ENCODE assay signal across 1 fruit fly cellular context in the genomic region with DNA sequence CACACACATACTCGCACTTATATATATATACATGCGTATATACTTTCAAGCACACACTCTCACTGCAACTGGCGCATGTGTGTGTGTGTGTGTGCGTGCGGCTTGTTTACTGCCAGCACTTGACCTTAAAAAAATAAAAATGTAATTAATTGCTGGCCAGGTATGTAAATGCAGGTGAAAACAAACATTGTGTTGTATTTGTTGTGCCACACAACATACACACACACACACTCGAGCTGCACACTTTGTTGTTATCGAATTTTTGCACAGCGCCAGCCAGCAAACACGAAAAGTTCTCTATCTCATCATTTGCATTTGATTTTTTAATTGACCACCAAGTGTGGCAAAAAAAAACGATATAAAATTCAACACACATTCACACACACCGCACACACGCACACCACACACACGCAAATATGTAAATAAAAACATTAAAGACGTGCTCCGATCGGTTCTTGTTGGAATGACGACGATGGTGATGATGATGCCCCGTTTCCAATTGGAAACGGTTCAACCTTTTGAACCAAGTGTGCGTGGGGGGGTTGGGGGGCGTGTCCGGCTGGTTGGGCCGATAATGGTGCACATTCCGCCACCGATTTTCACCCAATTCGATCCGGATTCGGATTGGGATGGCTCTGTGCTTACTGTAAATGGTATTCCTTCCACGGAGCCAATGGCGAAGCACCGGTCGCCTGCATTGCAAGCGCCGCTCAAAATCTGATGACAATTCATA.
TF ChIP-seq lines count a peak whose summit lies in the region.

No protein-coding gene starts in this region.

TF ChIP-seq in whole organism, embryonic, 481 proteins besides CTCF, POLR2A, EP300 and RAD21 (continued from another document):
- no peak for TF ChIP-seq vfl (GFP tag; optimal IDR thresholded peaks at IDR 0.05; lab: Kevin White, UChicago)
- peak; percentile 19 for TF ChIP-seq nerfin-1 (tag; optimal IDR thresholded peaks at IDR 0.05; lab: Kevin White, UChicago)
- TF ChIP-seq Med (GFP tag; lab: Kevin White, UChicago): peak; percentile 60
- TF ChIP-seq ems (GFP tag; optimal IDR thresholded peaks at IDR 0.05; lab: Kevin White, UChicago): no peak
- no peak for TF ChIP-seq D19A (tag; optimal IDR thresholded peaks at IDR 0.05; lab: Kevin White, UChicago)
- peak; percentile 83 for TF ChIP-seq Elba2 (GFP tag; optimal IDR thresholded peaks at IDR 0.05; lab: Kevin White, UChicago)
- TF ChIP-seq Kr (GFP tag; optimal IDR thresholded peaks at IDR 0.05; lab: Kevin White, UChicago): no peak
- no peak for TF ChIP-seq CG12071 (GFP tag; optimal IDR thresholded peaks at IDR 0.05; lab: Kevin White, UChicago)
- TF ChIP-seq CG1233 (GFP tag; optimal IDR thresholded peaks at IDR 0.05; lab: Kevin White, UChicago): no peak
- TF ChIP-seq crol (GFP tag; IDR thresholded peaks at IDR 0.05; lab: Robert Waterston, UW): peak; percentile 67
- no peak for TF ChIP-seq twi (tag; optimal IDR thresholded peaks at IDR 0.05; lab: Kevin White, UChicago)
- no peak for TF ChIP-seq CG4404 (GFP tag; IDR thresholded peaks at IDR 0.05; lab: Robert Waterston, UW)
- TF ChIP-seq Lpt (GFP tag; optimal IDR thresholded peaks at IDR 0.05; lab: Kevin White, UChicago): no peak
- no peak for TF ChIP-seq HLH3B (GFP tag; IDR thresholded peaks at IDR 0.05; lab: Robert Waterston, UW)
- TF ChIP-seq run (tag; optimal IDR thresholded peaks at IDR 0.05; lab: Kevin White, UChicago): no peak
- no peak for TF ChIP-seq tap (tag; optimal IDR thresholded peaks at IDR 0.05; lab: Kevin White, UChicago)
